Fruit fly (Drosophila melanogaster): ENCODE results near the gene CG13385.

CG13385 gene

dm6 chr2L:8371354-8371937, 25.0 kb upstream of the CG13385 start:
- TF ChIP-seq CTCF (optimal IDR thresholded peaks at IDR 0.05) (no peak), CG8478 (optimal IDR thresholded peaks at IDR 0.05) (no peak)

- TF ChIP-seq CG8478 (optimal IDR thresholded peaks at IDR 0.05) (no peak), CTCF (optimal IDR thresholded peaks at IDR 0.05) (no peak)
These were observed 24.2 kb upstream of the CG13385 start for dm6 chr2L:8372248-8372647.

dm6 chr2L:8374235-8374634, 22.2 kb upstream of the CG13385 start, which contains the start of gene Wdr82:
Gene Wdr82 (plus strand): TSS chr2L:8374461.
- TF ChIP-seq CG8478 (optimal IDR thresholded peaks at IDR 0.05) = no peak
- no peak for TF ChIP-seq CTCF (optimal IDR thresholded peaks at IDR 0.05)

dm6 chr2L:8376717-8377116, 19.7 kb upstream of the CG13385 start, which contains the start of the genes CG13390 and CG17294:
Gene CG13390 (minus strand): TSS chr2L:8376797.
Gene CG17294 (plus strand): TSS chr2L:8377035.
- TF ChIP-seq CG8478 (optimal IDR thresholded peaks at IDR 0.05) = no peak
- no peak for TF ChIP-seq CTCF (optimal IDR thresholded peaks at IDR 0.05)

dm6 chr2L:8381508-8382036, 14.9 kb upstream of the CG13385 start, which contains the start of gene AlaRS:
Gene AlaRS (minus strand): TSS chr2L:8381764.
- no peak for TF ChIP-seq CG8478 (optimal IDR thresholded peaks at IDR 0.05)

- no peak for TF ChIP-seq CTCF (optimal IDR thresholded peaks at IDR 0.05)
- TF ChIP-seq CG8478 (optimal IDR thresholded peaks at IDR 0.05) = no peak
These were observed 13.8 kb upstream of the CG13385 start, which contains the start of the genes CG13392 and Rcd4 for dm6 chr2L:8382646-8383045. Gene CG13392 (minus strand): TSS chr2L:8382807. Gene Rcd4 (plus strand): TSS chr2L:8382861.

dm6 chr2L:8384108-8384601, 12.3 kb upstream of the CG13385 start, which contains the start of the genes Dad1 and CG13384:
Gene Dad1 (minus strand): TSS chr2L:8384137.
Gene CG13384 (plus strand): TSS chr2L:8384455.
- TF ChIP-seq CG8478 (optimal IDR thresholded peaks at IDR 0.05) = no peak
- no peak for TF ChIP-seq CTCF (optimal IDR thresholded peaks at IDR 0.05)

- TF ChIP-seq CG8478 (optimal IDR thresholded peaks at IDR 0.05) (no peak), CTCF (optimal IDR thresholded peaks at IDR 0.05) (no peak)
These were observed 11.4 kb upstream of the CG13385 start for dm6 chr2L:8384985-8385519.

dm6 chr2L:8385849-8386248, 10.6 kb upstream of the CG13385 start:
- TF ChIP-seq CG8478 (optimal IDR thresholded peaks at IDR 0.05) (no peak), CTCF (optimal IDR thresholded peaks at IDR 0.05) (no peak)

dm6 chr2L:8389231-8389630, 7.2 kb upstream of the CG13385 start, which contains the start of gene CG42819:
Gene CG42819 (minus strand): TSS chr2L:8389331.
- no peak for TF ChIP-seq CTCF (optimal IDR thresholded peaks at IDR 0.05)
- no peak for TF ChIP-seq CG8478 (optimal IDR thresholded peaks at IDR 0.05)

- TF ChIP-seq CG8478 (optimal IDR thresholded peaks at IDR 0.05) (no peak), CTCF (optimal IDR thresholded peaks at IDR 0.05) (no peak)
These were observed 4.2 kb upstream of the CG13385 start, which contains the start of gene CG42820 for dm6 chr2L:8392298-8392697. Gene CG42820 (minus strand): TSS chr2L:8392398.

dm6 chr2L:8393122-8393521, 3.3 kb upstream of the CG13385 start, which contains the start of gene Acp29AB:
Gene Acp29AB (minus strand): TSS chr2L:8393222.
- TF ChIP-seq CG8478 (optimal IDR thresholded peaks at IDR 0.05) = no peak
- TF ChIP-seq CTCF (optimal IDR thresholded peaks at IDR 0.05) = no peak

- no peak for TF ChIP-seq CG8478 (optimal IDR thresholded peaks at IDR 0.05)
- no peak for TF ChIP-seq CTCF (optimal IDR thresholded peaks at IDR 0.05)
These were observed 2.3 kb upstream of the CG13385 start, which contains the start of gene lectin-29Ca for dm6 chr2L:8394180-8394579. Gene lectin-29Ca (minus strand): TSS chr2L:8394280.

- TF ChIP-seq CTCF (optimal IDR thresholded peaks at IDR 0.05) = no peak
These were observed 1.6 kb upstream of the CG13385 start, which contains the start of gene Peritrophin-15b for dm6 chr2L:8394840-8395239. Gene Peritrophin-15b (minus strand): TSS chr2L:8394940.

- TF ChIP-seq CG8478 (optimal IDR thresholded peaks at IDR 0.05) (no peak), CTCF (optimal IDR thresholded peaks at IDR 0.05) (no peak)
These were observed 2.3 kb downstream of the CG13385 start, which contains the start of gene CG13386 for dm6 chr2L:8398721-8399120. Gene CG13386 (plus strand): TSS chr2L:8399021.
